Worm (Caenorhabditis elegans): Measurements from ENCODE around the gene clec-78.

DNA sequence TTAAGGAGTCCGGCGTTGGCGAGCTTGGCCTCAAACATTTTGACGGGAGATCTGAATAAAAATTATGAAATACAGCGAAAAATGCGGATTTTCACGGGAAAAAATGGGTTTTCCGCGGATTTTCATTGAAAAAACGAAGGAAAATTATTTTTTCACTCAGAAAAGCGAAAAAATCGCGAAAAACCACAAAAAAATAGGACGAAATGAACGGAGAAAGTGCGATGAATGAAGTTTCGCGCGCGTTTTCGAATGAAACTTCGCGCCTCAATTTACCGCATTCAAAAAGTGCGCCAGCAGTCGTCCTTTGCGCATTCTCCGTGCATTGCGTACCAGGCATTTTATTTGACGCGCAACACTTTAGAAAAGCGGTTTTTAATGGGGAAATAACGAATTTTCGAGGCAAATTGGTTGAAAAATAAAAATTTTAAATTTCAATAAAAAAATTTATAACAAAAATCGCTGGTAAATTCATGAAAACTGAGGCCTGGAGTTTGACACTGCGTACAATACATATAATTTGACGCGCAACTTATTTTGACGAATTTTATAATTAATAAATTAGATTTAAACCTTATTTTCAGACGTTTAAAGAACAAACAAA lies 60.6 kb downstream of the clec-78 start, which contains the start of gene pcn-1:
- TF ChIP-seq ama-1 (optimal IDR thresholded peaks at IDR 0.05) (no peak), tbx-11 (GFP tag; IDR thresholded peaks at IDR 0.05) (no peak), sea-1 (GFP tag; conservative IDR thresholded peaks at IDR 0.05) (no peak), hmbx-1 (tag; optimal IDR thresholded peaks at IDR 0.05) (no peak), hnd-1 (tag; optimal IDR thresholded peaks at IDR 0.05) (no peak), B0310.2 (tag; optimal IDR thresholded peaks at IDR 0.05) (no peak), pes-1 (GFP tag; IDR thresholded peaks at IDR 0.05) (0 out of 2 replicates have a peak, but pooled peaks have one; percentile 14), tbx-37 (GFP tag; conservative IDR thresholded peaks at IDR 0.05) (no peak), tra-4 (tag; optimal IDR thresholded peaks at IDR 0.05) (no peak), hmg-4 (GFP tag; optimal IDR thresholded peaks at IDR 0.05) (peak; percentile 29), scrt-1 (GFP tag; IDR thresholded peaks at IDR 0.05) (no peak)
